Worm (Caenorhabditis elegans): Measurements from ENCODE around the gene C33F10.4.
"Not testable (repeated sequence)": the region's sequence is repeated elsewhere in the genome, so short reads cannot be mapped to it uniquely, and the experiment has no call there.

C33F10.4 gene

ce11 chrII:4797071-4797470, 1.5 kb downstream of the C33F10.4 start, which contains the start of gene C33F10.14:
Gene C33F10.14, plus strand, starts transcription at chrII:4797371.
- TF ChIP-seq dao-5 (tag; optimal IDR thresholded peaks at IDR 0.05) (no peak), W03F9.2 (tag; optimal IDR thresholded peaks at IDR 0.05) (no peak), him-1 (tag; optimal IDR thresholded peaks at IDR 0.05) (no peak)

ce11 chrII:4800524-4800923, 5.0 kb downstream of the C33F10.4 start:
- TF ChIP-seq dao-5 (tag; optimal IDR thresholded peaks at IDR 0.05) (no peak), him-1 (tag; optimal IDR thresholded peaks at IDR 0.05) (no peak), W03F9.2 (tag; optimal IDR thresholded peaks at IDR 0.05) (no peak)

- no peak for TF ChIP-seq dao-5 (tag; optimal IDR thresholded peaks at IDR 0.05)
Observed at ce11 chrII:4802917-4803316, 7.4 kb downstream of the C33F10.4 start.

- TF ChIP-seq W03F9.2 (tag; optimal IDR thresholded peaks at IDR 0.05), result no peak
- no peak for TF ChIP-seq him-1 (tag; optimal IDR thresholded peaks at IDR 0.05)
- no peak for TF ChIP-seq dao-5 (tag; optimal IDR thresholded peaks at IDR 0.05)
Observed at ce11 chrII:4805799-4806198, 10.2 kb downstream of the C33F10.4 start.

- TF ChIP-seq him-1 (tag; optimal IDR thresholded peaks at IDR 0.05), result no peak
- TF ChIP-seq W03F9.2 (tag; optimal IDR thresholded peaks at IDR 0.05), result no peak
- no peak for TF ChIP-seq dao-5 (tag; optimal IDR thresholded peaks at IDR 0.05)
Observed at ce11 chrII:4806261-4806660, 10.7 kb downstream of the C33F10.4 start.

ce11 chrII:4806726-4807125, 11.2 kb downstream of the C33F10.4 start:
- TF ChIP-seq him-1 (tag; optimal IDR thresholded peaks at IDR 0.05) (no peak), dao-5 (tag; optimal IDR thresholded peaks at IDR 0.05) (no peak), W03F9.2 (tag; optimal IDR thresholded peaks at IDR 0.05) (no peak)

- no peak for TF ChIP-seq dao-5 (tag; optimal IDR thresholded peaks at IDR 0.05)
- TF ChIP-seq W03F9.2 (tag; optimal IDR thresholded peaks at IDR 0.05), result no peak
- TF ChIP-seq him-1 (tag; optimal IDR thresholded peaks at IDR 0.05), result no peak
Observed at ce11 chrII:4811986-4812385, 16.4 kb downstream of the C33F10.4 start, which contains the start of gene rig-6. Gene rig-6, minus strand, starts transcription at chrII:4812086.

- TF ChIP-seq dao-5 (tag; optimal IDR thresholded peaks at IDR 0.05) (no peak), W03F9.2 (tag; optimal IDR thresholded peaks at IDR 0.05) (no peak), him-1 (tag; optimal IDR thresholded peaks at IDR 0.05) (no peak)
Observed at ce11 chrII:4815356-4815755, 19.8 kb downstream of the C33F10.4 start.

- TF ChIP-seq him-1 (tag; optimal IDR thresholded peaks at IDR 0.05) (no peak), dao-5 (tag; optimal IDR thresholded peaks at IDR 0.05) (no peak), W03F9.2 (tag; optimal IDR thresholded peaks at IDR 0.05) (no peak)
Observed at ce11 chrII:4818780-4819179, 23.2 kb downstream of the C33F10.4 start.

- TF ChIP-seq dao-5 (tag; optimal IDR thresholded peaks at IDR 0.05) (no peak), W03F9.2 (tag; optimal IDR thresholded peaks at IDR 0.05) (no peak), him-1 (tag; optimal IDR thresholded peaks at IDR 0.05) (no peak)
Observed at ce11 chrII:4821739-4822138, 26.2 kb downstream of the C33F10.4 start, which contains the start of gene lact-5. Gene lact-5, minus strand, starts transcription at chrII:4821739.

ce11 chrII:4822610-4823009, 27.0 kb downstream of the C33F10.4 start:
- TF ChIP-seq him-1 (tag; optimal IDR thresholded peaks at IDR 0.05) (no peak), dao-5 (tag; optimal IDR thresholded peaks at IDR 0.05) (no peak)

ce11 chrII:4825133-4825532, 29.6 kb downstream of the C33F10.4 start, which contains the start of the genes C33F10.8 and msp-40:
Gene C33F10.8, minus strand, starts transcription at chrII:4825233.
Gene msp-40, plus strand, starts transcription at chrII:4825414.
- TF ChIP-seq him-1, W03F9.2, dao-5 (tag; optimal IDR thresholded peaks at IDR 0.05): not testable (repeated sequence)

- TF ChIP-seq dao-5 (tag; optimal IDR thresholded peaks at IDR 0.05) (no peak), W03F9.2 (tag; optimal IDR thresholded peaks at IDR 0.05) (peak; percentile 35)
Observed at ce11 chrII:4827734-4828609, 32.4 kb downstream of the C33F10.4 start, which contains the start of the genes fbxb-88 and tbck-1. Gene fbxb-88, minus strand, starts transcription at chrII:4827884. Gene tbck-1, plus strand, starts transcription at chrII:4828559.

ce11 chrII:4834761-4835160, 39.2 kb downstream of the C33F10.4 start, which contains the start of the genes C33F10.11 and C33F10.1:
Gene C33F10.11, minus strand, starts transcription at chrII:4834861.
Gene C33F10.1, plus strand, starts transcription at chrII:4835023.
- TF ChIP-seq W03F9.2 (tag; optimal IDR thresholded peaks at IDR 0.05) (no peak), him-1 (tag; optimal IDR thresholded peaks at IDR 0.05) (no peak), dao-5 (tag; optimal IDR thresholded peaks at IDR 0.05) (no peak)

Data from whole organism, L4/young adult.